Worm (Caenorhabditis elegans) whole organism, L1 larva: ENCODE results near the gene Y1B5A.1.

Experiments used
- C16A3.4 ChIP-seq: fragments of 150-350 bp; optimal IDR thresholded peaks from 2 replicates; lab custom pipeline; 2014; ENCODE audit warnings: missing biosample characterization, missing genetic modification characterization
- F16B12.6 ChIP-seq: fragments of 150-350 bp; optimal IDR thresholded peaks from 2 replicates; lab custom pipeline; 2014; ENCODE audit warnings: missing biosample characterization, missing genetic modification characterization
- Y116A8C.19 ChIP-seq: sonication (generic microtip); optimal IDR thresholded peaks from 2 replicates; lab custom pipeline; 2016; ENCODE audit warnings: missing compliant biosample characterization, missing genetic modification characterization, borderline replicate concordance
- aha-1 ChIP-seq: fragments of 150-350 bp; optimal IDR thresholded peaks from 2 replicates; lab custom pipeline; 2014; ENCODE audit warnings: missing biosample characterization, missing genetic modification characterization
- alr-1 ChIP-seq: fragments of 200-800 bp; sonication (Bioruptor generic); optimal IDR thresholded peaks from 2 replicates; lab custom pipeline; 2018; ENCODE audit warnings: borderline replicate concordance, mild to moderate bottlenecking, missing genetic modification characterization, missing compliant biosample characterization
- aly-2 ChIP-seq: fragments of 150-350 bp; optimal IDR thresholded peaks from 2 replicates; lab custom pipeline; 2014; ENCODE audit warnings: missing biosample characterization, missing genetic modification characterization
- ama-1 ChIP-seq: fragments of 150-350 bp; optimal IDR thresholded peaks from 2 replicates; lab custom pipeline; 2014
- blmp-1 ChIP-seq: fragments of 150-350 bp; optimal IDR thresholded peaks from 2 replicates; lab custom pipeline; 2014; ENCODE audit warnings: missing biosample characterization, missing genetic modification characterization
- ceh-63 ChIP-seq: fragments of 200-800 bp; sonication (Bioruptor generic); optimal IDR thresholded peaks from 2 replicates; lab custom pipeline; 2018; ENCODE audit warnings: mild to moderate bottlenecking, missing genetic modification characterization, missing compliant biosample characterization
- ceh-8 ChIP-seq: fragments of 200-800 bp; sonication (Bioruptor generic); optimal IDR thresholded peaks from 2 replicates; lab custom pipeline; 2018; ENCODE audit warnings: mild to moderate bottlenecking, missing genetic modification characterization, moderate library complexity, missing compliant biosample characterization
- ceh-82 ChIP-seq, 3 experiments: fragments of 150-350 bp in 1 of 3; sonication (generic microtip) in 2 of 3; optimal IDR thresholded peaks; 2 replicates each; lab custom pipeline; 2014 to 2017; ENCODE audit warnings: missing biosample characterization in 3 of 3, missing genetic modification characterization in 3 of 3
- ceh-88 ChIP-seq: fragments of 200-800 bp; sonication (Bioruptor generic); IDR thresholded peaks from 2 replicates; pipeline ENCODE4 v1.3.6; 2022; ENCODE audit warnings: missing genetic modification characterization, missing compliant biosample characterization
- dsc-1 ChIP-seq: sonication (generic microtip); optimal IDR thresholded peaks from 2 replicates; lab custom pipeline; 2016; ENCODE audit warnings: mild to moderate bottlenecking, missing genetic modification characterization, missing compliant biosample characterization
- efl-1 ChIP-seq, 4 experiments: fragments of 150-350 bp; optimal IDR thresholded peaks in 3 of 4; peaks in 1 of 4; 1 replicate in 1 of 4; 2 replicates in 3 of 4; lab custom pipeline; 2014; ENCODE audit warnings: missing biosample characterization in 2 of 4, missing genetic modification characterization in 2 of 4, missing genetic modification reagents in 2 of 4
- egl-13 ChIP-seq: sonication (generic microtip); optimal IDR thresholded peaks from 2 replicates; lab custom pipeline; 2016; ENCODE audit warnings: missing genotype, missing genetic modification reagents, missing genetic modification characterization, missing compliant biosample characterization
- egl-27 ChIP-seq, 2 experiments: fragments of 150-350 bp in 1 of 2; sonication (generic microtip); optimal IDR thresholded peaks; 3 replicates each; lab custom pipeline; 2017 to 2018; ENCODE audit warnings: missing biosample characterization in 2 of 2, missing genetic modification characterization in 2 of 2, missing genetic modification reagents in 2 of 2
- elt-2 ChIP-seq: sonication (generic microtip); optimal IDR thresholded peaks from 2 replicates; lab custom pipeline; 2016; ENCODE audit warnings: missing genetic modification characterization, mild to moderate bottlenecking, inconsistent platforms, missing compliant biosample characterization, missing genetic modification reagents
- elt-3 ChIP-seq, 6 experiments: fragments of 150-350 bp in 1 of 6; sonication (generic microtip); optimal IDR thresholded peaks; 2 replicates each; lab custom pipeline; 2017 to 2018; ENCODE audit warnings: missing biosample characterization in 6 of 6, missing genetic modification characterization in 6 of 6, inconsistent platforms in 1 of 6
- fkh-4 ChIP-seq: sonication (generic microtip); optimal IDR thresholded peaks from 2 replicates; lab custom pipeline; 2016; ENCODE audit warnings: missing compliant biosample characterization, missing genetic modification characterization, borderline replicate concordance
- fos-1 ChIP-seq: fragments of 150-350 bp; optimal IDR thresholded peaks from 2 replicates; lab custom pipeline; 2014; ENCODE audit warnings: missing biosample characterization, missing genetic modification characterization
- grh-1 ChIP-seq: fragments of 200-800 bp; sonication (Bioruptor generic); IDR thresholded peaks from 2 replicates; pipeline ENCODE4 v1.3.6; 2022; ENCODE audit warnings: missing genetic modification reagents, missing genetic modification characterization, missing compliant biosample characterization
- hlh-17 ChIP-seq: fragments of 200-800 bp; sonication (Bioruptor generic); optimal IDR thresholded peaks from 2 replicates; lab custom pipeline; 2018; ENCODE audit warnings: missing genetic modification characterization, mild to moderate bottlenecking, missing compliant biosample characterization, moderate library complexity, borderline replicate concordance
- hlh-4 ChIP-seq: sonication (generic microtip); optimal IDR thresholded peaks from 2 replicates; lab custom pipeline; 2016; ENCODE audit warnings: mild to moderate bottlenecking, missing genetic modification characterization, missing compliant biosample characterization
- lin-14 ChIP-seq: fragments of 200-800 bp; sonication (Bioruptor generic); optimal IDR thresholded peaks from 2 replicates; lab custom pipeline; 2018; ENCODE audit warnings: mild to moderate bottlenecking, missing genetic modification characterization, moderate library complexity, missing compliant biosample characterization
- lin-35 ChIP-seq, 2 experiments: fragments of 150-350 bp; optimal IDR thresholded peaks; 2 replicates each; lab custom pipeline; 2014; ENCODE audit warnings: missing biosample characterization in 2 of 2, missing genetic modification characterization in 2 of 2, missing genetic modification reagents in 2 of 2
- lsy-2 ChIP-seq, 2 experiments: fragments of 150-350 bp; optimal IDR thresholded peaks; 2 replicates each; lab custom pipeline; 2014; ENCODE audit warnings: missing biosample characterization in 2 of 2, missing genetic modification characterization in 2 of 2
- mdl-1 ChIP-seq, 2 experiments: fragments of 150-350 bp; optimal IDR thresholded peaks; 2 replicates each; lab custom pipeline; 2014 to 2017; ENCODE audit warnings: missing biosample characterization in 2 of 2, missing genetic modification characterization in 2 of 2, inconsistent platforms in 1 of 2
- mep-1 ChIP-seq: fragments of 150-350 bp; optimal IDR thresholded peaks from 2 replicates; lab custom pipeline; 2014; ENCODE audit warnings: missing biosample characterization, missing genetic modification characterization
- nhr-11 ChIP-seq: fragments of 150-350 bp; optimal IDR thresholded peaks from 2 replicates; lab custom pipeline; 2014; ENCODE audit warnings: missing biosample characterization, missing genetic modification characterization
- nhr-12 ChIP-seq: sonication (generic microtip); optimal IDR thresholded peaks from 2 replicates; lab custom pipeline; 2017; ENCODE audit warnings: missing biosample characterization, missing genetic modification characterization
- nhr-20 ChIP-seq: sonication (generic microtip); optimal IDR thresholded peaks from 2 replicates; lab custom pipeline; 2016; ENCODE audit warnings: mild to moderate bottlenecking, missing genetic modification characterization, missing compliant biosample characterization
- nhr-237 ChIP-seq: fragments of 150-350 bp; optimal IDR thresholded peaks from 2 replicates; lab custom pipeline; 2014; ENCODE audit warnings: missing biosample characterization, missing genetic modification characterization
- nhr-28 ChIP-seq: fragments of 150-350 bp; optimal IDR thresholded peaks from 2 replicates; lab custom pipeline; 2014; ENCODE audit warnings: missing biosample characterization, missing genetic modification characterization
- nhr-47 ChIP-seq: sonication (generic microtip); optimal IDR thresholded peaks from 2 replicates; lab custom pipeline; 2016; ENCODE audit warnings: mild to moderate bottlenecking, missing genetic modification characterization, moderate library complexity, missing compliant biosample characterization
- nhr-71 ChIP-seq: sonication (generic microtip); optimal IDR thresholded peaks from 2 replicates; lab custom pipeline; 2016; ENCODE audit warnings: mild to moderate bottlenecking, missing genetic modification characterization, moderate library complexity, missing compliant biosample characterization
- nhr-76 ChIP-seq: sonication (generic microtip); optimal IDR thresholded peaks from 2 replicates; lab custom pipeline; 2017; ENCODE audit warnings: missing biosample characterization, missing genetic modification characterization
- nhr-84 ChIP-seq: sonication (generic microtip); optimal IDR thresholded peaks from 2 replicates; lab custom pipeline; 2017; ENCODE audit warnings: missing biosample characterization, missing genetic modification characterization
- nhr-90 ChIP-seq: sonication (generic microtip); optimal IDR thresholded peaks from 2 replicates; lab custom pipeline; 2016; ENCODE audit warnings: mild to moderate bottlenecking, missing genetic modification characterization, missing compliant biosample characterization; ENCODE audit not compliant: poor library complexity
- pax-3 ChIP-seq: fragments of 200-800 bp; sonication (Bioruptor generic); optimal IDR thresholded peaks from 2 replicates; lab custom pipeline; 2018; ENCODE audit warnings: mild to moderate bottlenecking, missing genetic modification characterization, moderate library complexity, missing compliant biosample characterization
- pqm-1 ChIP-seq: sonication (generic microtip); optimal IDR thresholded peaks from 3 replicates; lab custom pipeline; 2017; ENCODE audit warnings: missing biosample characterization, missing genetic modification characterization
- skn-1 ChIP-seq: fragments of 150-350 bp; optimal IDR thresholded peaks from 2 replicates; lab custom pipeline; 2014; ENCODE audit warnings: missing biosample characterization, missing genetic modification characterization
- snu-23 ChIP-seq: sonication (generic microtip); optimal IDR thresholded peaks from 2 replicates; lab custom pipeline; 2016; ENCODE audit warnings: missing genetic modification characterization, missing compliant biosample characterization
- sox-4 ChIP-seq: sonication (generic microtip); optimal IDR thresholded peaks from 2 replicates; lab custom pipeline; 2016; ENCODE audit warnings: missing genetic modification characterization, missing compliant biosample characterization
- sptf-1 ChIP-seq: fragments of 150-350 bp; optimal IDR thresholded peaks from 2 replicates; lab custom pipeline; 2014; ENCODE audit warnings: missing biosample characterization, missing genetic modification characterization
- sup-37 ChIP-seq: fragments of 200-800 bp; sonication (Bioruptor generic); optimal IDR thresholded peaks from 2 replicates; lab custom pipeline; 2018; ENCODE audit warnings: mild to moderate bottlenecking, missing genetic modification characterization, missing compliant biosample characterization
- tbx-2 ChIP-seq: sonication (generic microtip); optimal IDR thresholded peaks from 2 replicates; lab custom pipeline; 2016; ENCODE audit warnings: missing genetic modification characterization, missing compliant biosample characterization
- tlp-1 ChIP-seq: fragments of 150-350 bp; optimal IDR thresholded peaks from 2 replicates; lab custom pipeline; 2014; ENCODE audit warnings: missing biosample characterization, missing genetic modification characterization
- unc-130 ChIP-seq: fragments of 150-350 bp; optimal IDR thresholded peaks from 2 replicates; lab custom pipeline; 2017; ENCODE audit warnings: missing biosample characterization, missing genetic modification characterization, inconsistent platforms
- unc-30 ChIP-seq: sonication (generic microtip); optimal IDR thresholded peaks from 2 replicates; lab custom pipeline; 2017; ENCODE audit warnings: missing biosample characterization, missing genetic modification characterization
- unc-86 ChIP-seq: sonication (generic microtip); optimal IDR thresholded peaks from 2 replicates; lab custom pipeline; 2016; ENCODE audit warnings: missing genetic modification characterization, missing compliant biosample characterization
- unc-98 ChIP-seq: fragments of 200-800 bp; sonication (Bioruptor generic); IDR thresholded peaks from 2 replicates; pipeline ENCODE4 v1.3.6; 2022; ENCODE audit warnings: missing genetic modification characterization, missing compliant biosample characterization
- ztf-4 ChIP-seq: fragments of 150-350 bp; optimal IDR thresholded peaks from 2 replicates; lab custom pipeline; 2014; ENCODE audit warnings: missing biosample characterization, missing genetic modification characterization

Gene Y1B5A.1

ce11 chrX:7128615-7129014 is 43.4 kb downstream of the Y1B5A.1 start (continued):
- TF ChIP-seq sox-4: peak; percentile 44
- no peak for TF ChIP-seq nhr-237
- no peak for TF ChIP-seq nhr-84
- TF ChIP-seq nhr-76 (tag; lab: Kevin White, UChicago): no peak
- no peak for TF ChIP-seq snu-23
- no peak for TF ChIP-seq ceh-63 (GFP tag; lab: Kevin White, UChicago)
- no peak for TF ChIP-seq elt-3 (tag; optimal IDR thresholded peaks at IDR 0.05; lab: Kevin White, UChicago)
- TF ChIP-seq lin-35 (GFP tag; optimal IDR thresholded peaks at IDR 0.05; lab: Kevin White, UChicago): no peak
- TF ChIP-seq ztf-4 (tag; lab: Kevin White, UChicago): no peak
- TF ChIP-seq elt-2 (tag; lab: Kevin White, UChicago): no peak
- TF ChIP-seq nhr-12 (tag; lab: Kevin White, UChicago): no peak
- no peak for TF ChIP-seq efl-1 (optimal IDR thresholded peaks at IDR 0.05; lab: Kevin White, UChicago)
- TF ChIP-seq efl-1 (GFP tag; optimal IDR thresholded peaks at IDR 0.05 in 1 of 2; lab: Kevin White, UChicago): peak in 1 of 2 experiments; percentile 51
- TF ChIP-seq hlh-4: no peak
- TF ChIP-seq Y116A8C.19: no peak
- no peak for TF ChIP-seq sup-37 (GFP tag; lab: Kevin White, UChicago)
- TF ChIP-seq alr-1 (tag; lab: Kevin White, UChicago): no peak
- TF ChIP-seq tlp-1 (tag; lab: Kevin White, UChicago): no peak
- no peak for TF ChIP-seq unc-130 (tag; lab: Kevin White, UChicago)
- TF ChIP-seq tbx-2: no peak
- TF ChIP-seq hlh-17 (GFP tag; lab: Kevin White, UChicago): no peak
- TF ChIP-seq unc-86: no peak
- peak; percentile 96 for TF ChIP-seq dsc-1 (tag; lab: Kevin White, UChicago)
- no peak for TF ChIP-seq mdl-1 (tag; optimal IDR thresholded peaks at IDR 0.05; lab: Kevin White, UChicago)
- no peak for TF ChIP-seq fkh-4 (tag; lab: Kevin White, UChicago)
- no peak for TF ChIP-seq fos-1 (tag; lab: Kevin White, UChicago)
- no peak for TF ChIP-seq pqm-1 (tag; lab: Kevin White, UChicago)
- TF ChIP-seq mep-1 (tag; lab: Kevin White, UChicago): no peak
- TF ChIP-seq ceh-8 (GFP tag; lab: Kevin White, UChicago): no peak
- no peak for TF ChIP-seq unc-30 (tag; lab: Kevin White, UChicago)
- TF ChIP-seq pax-3 (tag; lab: Kevin White, UChicago): peak; percentile 69
- peak; percentile 46 for TF ChIP-seq egl-13
- TF ChIP-seq ceh-82 (tag; optimal IDR thresholded peaks at IDR 0.05; lab: Kevin White, UChicago): no peak
- TF ChIP-seq nhr-20 (tag; lab: Kevin White, UChicago): no peak
- TF ChIP-seq grh-1 (GFP tag; lab: Robert Waterston, UW): no peak
- no peak for TF ChIP-seq ceh-88 (GFP tag; lab: Robert Waterston, UW)

- TF ChIP-seq nhr-20 (tag; lab: Kevin White, UChicago): no peak
- peak in 1 of 6 experiments; percentile 11 for TF ChIP-seq elt-3 (tag; optimal IDR thresholded peaks at IDR 0.05; lab: Kevin White, UChicago)
- TF ChIP-seq lin-35 (GFP tag; optimal IDR thresholded peaks at IDR 0.05; lab: Kevin White, UChicago): peak in 1 of 2 experiments; percentile 24
- TF ChIP-seq efl-1 (optimal IDR thresholded peaks at IDR 0.05; lab: Kevin White, UChicago): no peak
- peak in 1 of 2 experiments; percentile 49 for TF ChIP-seq efl-1 (GFP tag; optimal IDR thresholded peaks at IDR 0.05 in 1 of 2; lab: Kevin White, UChicago)
- no peak for TF ChIP-seq ama-1 (lab: Kevin White, UChicago)
- TF ChIP-seq aly-2 (tag; lab: Kevin White, UChicago): no peak
- TF ChIP-seq unc-98 (GFP tag; lab: Robert Waterston, UW): no peak
- TF ChIP-seq elt-2 (tag; lab: Kevin White, UChicago): no peak
- no peak for TF ChIP-seq nhr-47 (tag; lab: Kevin White, UChicago)
- TF ChIP-seq skn-1: peak; percentile 14
- no peak for TF ChIP-seq nhr-90 (tag; lab: Kevin White, UChicago)
- TF ChIP-seq egl-13: no peak
- TF ChIP-seq F16B12.6: no peak
- peak; percentile 17 for TF ChIP-seq mep-1 (tag; lab: Kevin White, UChicago)
- TF ChIP-seq blmp-1 (tag; lab: Kevin White, UChicago): peak; percentile 86
- TF ChIP-seq lsy-2 (tag; optimal IDR thresholded peaks at IDR 0.05; lab: Kevin White, UChicago): peak in 1 of 2 experiments; percentile 5
- no peak for TF ChIP-seq fos-1 (tag; lab: Kevin White, UChicago)
- TF ChIP-seq lin-14 (GFP tag; lab: Kevin White, UChicago): peak; percentile 85
- no peak for TF ChIP-seq C16A3.4
- TF ChIP-seq sptf-1 (tag; lab: Kevin White, UChicago): no peak
- peak; percentile 11 for TF ChIP-seq nhr-71 (tag; lab: Kevin White, UChicago)
- TF ChIP-seq nhr-28 (tag; lab: Kevin White, UChicago): no peak
- no peak for TF ChIP-seq aha-1 (tag; lab: Kevin White, UChicago)
- no peak for TF ChIP-seq egl-27 (tag; optimal IDR thresholded peaks at IDR 0.05; lab: Kevin White, UChicago)
- TF ChIP-seq snu-23: peak; percentile 11
- no peak for TF ChIP-seq nhr-12 (tag; lab: Kevin White, UChicago)
- no peak for TF ChIP-seq nhr-11 (tag; lab: Kevin White, UChicago)
Measured at ce11 chrX:7129460-7129859, 44.3 kb downstream of the Y1B5A.1 start.
